Fruit fly (Drosophila melanogaster): ENCODE data around the gene Apc2.

Apc2 gene

DNA sequence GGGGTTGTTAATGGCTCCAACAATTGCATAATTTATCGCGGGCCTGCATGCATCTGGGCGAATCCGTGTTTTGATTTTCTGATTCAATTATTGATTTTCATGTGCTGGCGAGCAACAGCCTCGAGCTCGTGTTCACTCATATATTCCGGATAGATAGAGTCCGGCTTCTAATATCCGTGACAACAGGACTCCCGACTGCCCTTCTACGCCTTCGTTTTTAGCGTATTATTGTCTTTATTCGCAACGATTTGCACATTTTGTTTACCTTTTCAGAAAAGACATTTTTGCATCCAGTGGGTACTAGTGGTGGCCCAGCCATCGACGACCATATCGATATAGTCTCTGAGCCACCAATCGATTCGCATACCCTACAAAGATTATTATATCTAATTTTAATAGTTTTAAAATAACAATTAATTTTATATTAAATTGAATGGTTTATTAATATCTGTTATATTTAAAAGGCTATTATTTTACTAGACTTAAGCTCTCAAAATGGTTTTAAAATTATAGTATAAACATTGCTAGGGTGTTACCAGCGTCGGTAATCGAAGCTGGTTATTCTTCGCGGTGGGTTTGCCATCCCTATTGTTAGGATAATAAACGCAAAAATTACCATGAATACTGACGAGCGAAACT lies 2.5 kb upstream of the Apc2 start, which contains the start of the genes Myo95E and TBC1d7 (continued):
- TF ChIP-seq HmgD (GFP tag; optimal IDR thresholded peaks at IDR 0.05) (no peak), tna (GFP tag; IDR thresholded peaks at IDR 0.05; ENCODE audit: partially characterized antibody) (no peak), tgo (GFP tag; IDR thresholded peaks at IDR 0.05) (peak; percentile 97), CG7271 (tag; optimal IDR thresholded peaks at IDR 0.05) (peak; percentile 60), CG9609 (GFP tag; optimal IDR thresholded peaks at IDR 0.05) (peak; percentile 18), phol (tag; optimal IDR thresholded peaks at IDR 0.05) (peak; percentile 92), CG3065 (GFP tag; optimal IDR thresholded peaks at IDR 0.05) (peak; percentile 26), CG31224 (GFP tag; IDR thresholded peaks at IDR 0.05) (peak; percentile 83), CG3726 (GFP tag; IDR thresholded peaks at IDR 0.05) (peak; percentile 89), Rx (GFP tag; IDR thresholded peaks at IDR 0.05) (peak; percentile 81), CG2202 (tag; optimal IDR thresholded peaks at IDR 0.05) (peak; percentile 63), hb (GFP tag; IDR thresholded peaks at IDR 0.05; ENCODE audit: partially characterized antibody) (no peak), Opbp (GFP tag; IDR thresholded peaks at IDR 0.05; ENCODE audit: partially characterized antibody) (peak; percentile 37; the same call in 1 of the 3 replicates), fd102C (GFP tag; optimal IDR thresholded peaks at IDR 0.05) (peak; percentile 35), CG9797 (GFP tag; optimal IDR thresholded peaks at IDR 0.05) (peak; percentile 46), Mes4 (GFP tag; optimal IDR thresholded peaks at IDR 0.05) (no peak), nmo (GFP tag; optimal IDR thresholded peaks at IDR 0.05) (peak; percentile 95), CG34422 (GFP tag; IDR thresholded peaks at IDR 0.05) (peak; percentile 95), oc (tag; optimal IDR thresholded peaks at IDR 0.05) (no peak), CG30020 (tag; optimal IDR thresholded peaks at IDR 0.05) (peak; percentile 75), run (tag; optimal IDR thresholded peaks at IDR 0.05) (peak; percentile 72), sens (GFP tag) (peak; percentile 88), her (GFP tag; optimal IDR thresholded peaks at IDR 0.05) (no peak), CG14050 (GFP tag; IDR thresholded peaks at IDR 0.05) (peak; percentile 80), CG4617 (GFP tag; optimal IDR thresholded peaks at IDR 0.05; ENCODE audit: borderline replicate concordance) (peak; percentile 76), CG17912 (GFP tag; optimal IDR thresholded peaks at IDR 0.05) (peak; percentile 21), CG18619 (GFP tag; optimal IDR thresholded peaks at IDR 0.05) (peak; percentile 77), CG16815 (GFP tag; optimal IDR thresholded peaks at IDR 0.05) (peak; percentile 79), Gug (GFP tag; IDR thresholded peaks at IDR 0.05) (peak; percentile 88; the same call in 3 of the 4 replicates), ac (GFP tag; optimal IDR thresholded peaks at IDR 0.05) (no peak), CG10979 (tag; optimal IDR thresholded peaks at IDR 0.05) (peak; percentile 86), CG9727 (GFP tag; optimal IDR thresholded peaks at IDR 0.05) (peak; percentile 89), CG10147 (GFP tag; optimal IDR thresholded peaks at IDR 0.05) (peak; percentile 86), CG1792 (GFP tag; optimal IDR thresholded peaks at IDR 0.05) (no peak), ken (GFP tag; IDR thresholded peaks at IDR 0.05) (peak; percentile 92), CG12942 (GFP tag; optimal IDR thresholded peaks at IDR 0.05) (peak; percentile 78), seq (GFP tag; IDR thresholded peaks at IDR 0.05) (peak; percentile 79), Side (GFP tag; optimal IDR thresholded peaks at IDR 0.05) (no peak), danr (GFP tag; IDR thresholded peaks at IDR 0.05) (peak; percentile 95), nerfin-2 (GFP tag; IDR thresholded peaks at IDR 0.05; ENCODE audit: partially characterized antibody) (no peak), jing (GFP tag; optimal IDR thresholded peaks at IDR 0.05) (no peak), CG11456 (GFP tag; IDR thresholded peaks at IDR 0.05) (peak; percentile 87), gem (tag; optimal IDR thresholded peaks at IDR 0.05) (peak; percentile 95), dan (GFP tag; IDR thresholded peaks at IDR 0.05) (peak; percentile 68), Deaf1 (tag; optimal IDR thresholded peaks at IDR 0.05) (no peak), zen (tag; optimal IDR thresholded peaks at IDR 0.05) (peak; percentile 80), HLH54F (GFP tag; optimal IDR thresholded peaks at IDR 0.05) (peak; percentile 33), Abd-B (GFP tag; optimal IDR thresholded peaks at IDR 0.05) (peak; percentile 91), CG5180 (GFP tag; optimal IDR thresholded peaks at IDR 0.05) (no peak), slp2 (GFP tag; optimal IDR thresholded peaks at IDR 0.05) (no peak)

Data from whole organism, embryonic.